Worm (Caenorhabditis elegans) whole organism, late embryonic: ENCODE measurements around the gene F54E2.1.

Source experiments
- C38D4.7 ChIP-seq: fragments of 200-800 bp; sonication (Bioruptor generic); optimal IDR thresholded peaks from 2 replicates; lab custom pipeline; 2018; ENCODE audit warnings: mild to moderate bottlenecking, missing genetic modification characterization, moderate library complexity, missing compliant biosample characterization
- F13H6.1 ChIP-seq: sonication (generic microtip); optimal IDR thresholded peaks from 2 replicates; lab custom pipeline; 2016; ENCODE audit warnings: missing genetic modification characterization, missing compliant biosample characterization
- K02D7.2 ChIP-seq: sonication (generic microtip); optimal IDR thresholded peaks from 2 replicates; lab custom pipeline; 2017; ENCODE audit warnings: mild to moderate bottlenecking, missing genetic modification characterization, missing compliant biosample characterization
- T23F11.4 ChIP-seq: fragments of 200-800 bp; sonication (Bioruptor generic); optimal IDR thresholded peaks from 2 replicates; lab custom pipeline; 2018; ENCODE audit warnings: mild to moderate bottlenecking, missing genetic modification characterization, missing compliant biosample characterization
- Y22D7AL.16 ChIP-seq: sonication (generic microtip); optimal IDR thresholded peaks from 2 replicates; lab custom pipeline; 2016; ENCODE audit warnings: missing genetic modification characterization, missing compliant biosample characterization
- ahr-1 ChIP-seq: sonication (generic microtip); optimal IDR thresholded peaks from 2 replicates; lab custom pipeline; 2016; ENCODE audit warnings: missing genetic modification characterization, missing compliant biosample characterization
- ceh-14 ChIP-seq: sonication (generic microtip); optimal IDR thresholded peaks from 2 replicates; lab custom pipeline; 2016; ENCODE audit warnings: missing genotype, missing genetic modification characterization, missing compliant biosample characterization
- ceh-18 ChIP-seq: sonication (generic microtip); optimal IDR thresholded peaks from 2 replicates; lab custom pipeline; 2016; ENCODE audit warnings: missing genetic modification characterization, missing compliant biosample characterization
- ceh-2 ChIP-seq: sonication (generic microtip); optimal IDR thresholded peaks from 2 replicates; lab custom pipeline; 2016; ENCODE audit warnings: missing genotype, missing genetic modification characterization, missing compliant biosample characterization
- ceh-34 ChIP-seq: sonication (generic microtip); optimal IDR thresholded peaks from 2 replicates; lab custom pipeline; 2016; ENCODE audit warnings: mild to moderate bottlenecking, missing genetic modification characterization, missing compliant biosample characterization
- ceh-48 ChIP-seq: sonication (generic microtip); optimal IDR thresholded peaks from 2 replicates; lab custom pipeline; 2016; ENCODE audit warnings: missing genetic modification characterization, inconsistent platforms, missing compliant biosample characterization
- che-1 ChIP-seq: sonication (generic microtip); optimal IDR thresholded peaks from 2 replicates; lab custom pipeline; 2016; ENCODE audit warnings: mild to moderate bottlenecking, missing genetic modification characterization, missing compliant biosample characterization
- dmd-4 ChIP-seq: sonication (generic microtip); optimal IDR thresholded peaks from 2 replicates; lab custom pipeline; 2016; ENCODE audit warnings: borderline replicate concordance, missing genetic modification characterization, missing compliant biosample characterization
- dve-1 ChIP-seq: sonication (generic microtip); optimal IDR thresholded peaks from 2 replicates; lab custom pipeline; 2017; ENCODE audit warnings: antibody characterized with exemption, mild to moderate bottlenecking, missing genetic modification characterization, missing compliant biosample characterization
- elt-2 ChIP-seq: sonication (generic microtip); optimal IDR thresholded peaks from 2 replicates; lab custom pipeline; 2016; ENCODE audit warnings: missing genetic modification reagents, missing genetic modification characterization, missing compliant biosample characterization
- elt-4 ChIP-seq: sonication (generic microtip); optimal IDR thresholded peaks from 2 replicates; lab custom pipeline; 2016; ENCODE audit warnings: missing genetic modification characterization, missing compliant biosample characterization
- eyg-1 ChIP-seq: sonication (generic microtip); optimal IDR thresholded peaks from 2 replicates; lab custom pipeline; 2016; ENCODE audit warnings: missing genotype, missing genetic modification characterization, missing compliant biosample characterization
- fkh-6 ChIP-seq: sonication (generic microtip); optimal IDR thresholded peaks from 2 replicates; lab custom pipeline; 2016; ENCODE audit warnings: missing genetic modification characterization, missing compliant biosample characterization
- hlh-13 ChIP-seq: fragments of 200-800 bp; sonication (Bioruptor generic); optimal IDR thresholded peaks from 2 replicates; lab custom pipeline; 2018; ENCODE audit warnings: mild to moderate bottlenecking, missing genetic modification characterization, missing compliant biosample characterization
- hlh-15 ChIP-seq: sonication (generic microtip); optimal IDR thresholded peaks from 2 replicates; lab custom pipeline; 2016; ENCODE audit warnings: missing genetic modification characterization, missing compliant biosample characterization
- hlh-30 ChIP-seq: sonication (generic microtip); optimal IDR thresholded peaks from 2 replicates; lab custom pipeline; 2017; ENCODE audit warnings: antibody characterized with exemption, missing genetic modification characterization, missing compliant biosample characterization; ENCODE audit not compliant: insufficient read depth
- hlh-6 ChIP-seq: sonication (generic microtip); optimal IDR thresholded peaks from 2 replicates; lab custom pipeline; 2016; ENCODE audit warnings: missing genotype, missing genetic modification characterization, missing compliant biosample characterization
- mec-3 ChIP-seq: sonication (generic microtip); optimal IDR thresholded peaks from 2 replicates; lab custom pipeline; 2016; ENCODE audit warnings: borderline replicate concordance, missing genetic modification characterization, missing compliant biosample characterization
- npax-4 ChIP-seq: sonication (generic microtip); optimal IDR thresholded peaks from 2 replicates; lab custom pipeline; 2016; ENCODE audit warnings: missing genetic modification characterization, missing compliant biosample characterization
- pax-1 ChIP-seq: fragments of 150-350 bp; optimal IDR thresholded peaks from 2 replicates; lab custom pipeline; 2014; ENCODE audit warnings: missing biosample characterization, missing genetic modification characterization
- pros-1 ChIP-seq: fragments of 150-350 bp; optimal IDR thresholded peaks from 2 replicates; lab custom pipeline; 2014; ENCODE audit warnings: missing biosample characterization, missing genetic modification reagents, missing genetic modification characterization
- sdc-2 ChIP-seq: sonication (generic microtip); optimal IDR thresholded peaks from 2 replicates; lab custom pipeline; 2016; ENCODE audit warnings: missing genotype, missing genetic modification characterization, missing compliant biosample characterization
- sox-2 ChIP-seq: fragments of 200-800 bp; sonication (Bioruptor generic); IDR thresholded peaks from 2 replicates; pipeline ENCODE4 v1.3.6; 2022; ENCODE audit warnings: missing genetic modification reagents, missing genetic modification characterization, missing compliant biosample characterization
- syd-9 ChIP-seq: sonication (generic microtip); optimal IDR thresholded peaks from 2 replicates; lab custom pipeline; 2016; ENCODE audit warnings: mild to moderate bottlenecking, missing genetic modification characterization, moderate library complexity, missing compliant biosample characterization
- unc-3 ChIP-seq, 2 experiments: fragments of 200-800 bp in 1 of 2; sonication (Bioruptor generic) in 1 of 2; sonication (generic microtip) in 1 of 2; conservative IDR thresholded peaks in 1 of 2; optimal IDR thresholded peaks in 1 of 2; 2 replicates each; pipeline versions ENCODE4 v1.3.6 to Lab custom; 2016 to 2022; ENCODE audit warnings: missing compliant biosample characterization in 2 of 2, missing genetic modification characterization in 2 of 2, missing genetic modification reagents in 1 of 2
- unc-42 ChIP-seq: sonication (generic microtip); optimal IDR thresholded peaks from 2 replicates; lab custom pipeline; 2016; ENCODE audit warnings: missing genotype, missing genetic modification characterization, missing compliant biosample characterization
- unc-55 ChIP-seq: sonication (generic microtip); optimal IDR thresholded peaks from 2 replicates; lab custom pipeline; 2017; ENCODE audit warnings: missing biosample characterization, missing genetic modification reagents, missing genetic modification characterization
- unc-86 ChIP-seq: sonication (generic microtip); optimal IDR thresholded peaks from 2 replicates; lab custom pipeline; 2016; ENCODE audit warnings: missing genetic modification characterization, missing compliant biosample characterization
- zip-5 ChIP-seq: sonication (generic microtip); optimal IDR thresholded peaks from 2 replicates; lab custom pipeline; 2016; ENCODE audit warnings: missing genetic modification characterization, missing compliant biosample characterization

F54E2.1 gene

DNA sequence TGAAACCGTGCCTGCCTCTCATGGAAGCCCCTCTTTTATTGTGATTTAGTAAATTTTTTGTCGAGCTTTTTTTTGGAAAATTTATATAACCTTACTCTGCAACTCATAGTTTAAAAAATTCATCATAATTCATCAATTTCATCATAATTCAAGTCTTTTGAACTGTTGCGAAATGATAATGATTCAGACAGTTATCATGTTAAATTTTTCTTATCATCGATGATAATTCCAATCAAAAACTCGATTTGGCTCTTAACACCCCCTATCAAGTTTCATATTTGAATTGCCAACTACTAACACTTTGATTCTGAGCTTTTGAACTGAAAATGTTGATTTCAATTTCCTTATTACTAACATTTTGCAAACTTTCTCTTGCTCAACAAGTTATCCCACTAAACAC is at the start of gene F54E2.1:
F54E2.1 (plus strand) TSS at position 235 of the 400 bp plus-strand sequence.
- TF ChIP-seq ceh-34 (no peak), elt-2 (tag; lab: Kevin White, UChicago) (peak; percentile 45)

DNA sequence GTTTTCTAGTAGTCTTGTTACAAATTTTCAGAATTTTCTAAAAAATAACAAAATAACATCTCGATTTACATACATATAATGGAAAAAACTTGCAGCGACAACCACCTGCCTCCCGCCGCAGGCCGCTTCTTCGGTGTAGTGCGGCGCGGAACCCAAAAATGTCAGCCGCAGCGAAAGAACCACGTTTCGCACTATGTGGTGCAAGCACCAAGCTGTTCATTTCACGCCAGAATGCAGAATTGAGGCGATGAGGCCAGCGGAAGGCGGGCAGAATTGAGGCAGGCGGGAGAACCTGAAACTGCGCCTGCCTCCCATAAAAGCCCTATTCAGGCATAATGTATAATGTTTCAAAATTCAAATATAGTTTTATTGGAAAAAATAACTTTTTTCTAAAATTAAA is 48.7 kb upstream of the F54E2.1 start:
- TF ChIP-seq K02D7.2 (tag; lab: Kevin White, UChicago) (no peak), F13H6.1 (no peak), elt-4 (tag; lab: Kevin White, UChicago) (no peak), fkh-6 (tag; lab: Kevin White, UChicago) (no peak), sdc-2 (no peak), pros-1 (tag; lab: Kevin White, UChicago) (no peak), che-1 (no peak), ahr-1 (tag; lab: Kevin White, UChicago) (no peak), ceh-48 (no peak), ceh-2 (tag; lab: Kevin White, UChicago) (no peak), hlh-30 (tag; lab: Kevin White, UChicago) (no peak), dve-1 (tag; lab: Kevin White, UChicago) (no peak), T23F11.4 (GFP tag; lab: Kevin White, UChicago) (no peak), eyg-1 (no peak), unc-42 (no peak), ceh-14 (tag; lab: Kevin White, UChicago) (no peak)

DNA sequence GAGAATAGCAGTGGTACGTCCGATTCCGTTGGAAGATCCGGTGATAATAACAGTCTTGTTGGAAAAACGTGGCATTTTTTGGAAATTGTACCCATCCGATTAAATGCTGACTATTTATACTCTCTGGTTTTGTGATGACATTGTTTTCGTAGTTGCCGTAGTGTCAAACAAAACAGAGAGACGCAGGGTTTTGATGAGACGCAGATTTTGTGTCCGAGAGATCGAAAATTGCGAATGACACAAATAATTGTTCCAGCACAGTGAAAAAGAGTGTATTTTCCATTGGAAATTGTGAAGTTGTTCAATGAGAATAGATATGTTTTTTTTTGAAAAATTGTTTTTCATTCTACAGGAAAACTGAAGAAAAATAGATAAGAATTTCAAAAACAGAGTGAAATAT is 47.1 kb upstream of the F54E2.1 start, which contains the start of gene R05D8.7:
R05D8.7 (minus strand) TSS at position 104 of the 400 bp plus-strand sequence.
- TF ChIP-seq ceh-18 (tag; lab: Kevin White, UChicago) = no peak
- TF ChIP-seq eyg-1 = no peak
- no peak for TF ChIP-seq unc-3 (GFP tag; conservative IDR thresholded peaks at IDR 0.05; lab: Robert Waterston, UW)
- no peak for TF ChIP-seq unc-3 (tag; optimal IDR thresholded peaks at IDR 0.05; lab: Kevin White, UChicago)
- no peak for TF ChIP-seq dmd-4 (tag; lab: Kevin White, UChicago)
- no peak for TF ChIP-seq hlh-6 (tag; lab: Kevin White, UChicago)
- no peak for TF ChIP-seq unc-55 (GFP tag; lab: Kevin White, UChicago)
- no peak for TF ChIP-seq pax-1
- no peak for TF ChIP-seq hlh-13

DNA sequence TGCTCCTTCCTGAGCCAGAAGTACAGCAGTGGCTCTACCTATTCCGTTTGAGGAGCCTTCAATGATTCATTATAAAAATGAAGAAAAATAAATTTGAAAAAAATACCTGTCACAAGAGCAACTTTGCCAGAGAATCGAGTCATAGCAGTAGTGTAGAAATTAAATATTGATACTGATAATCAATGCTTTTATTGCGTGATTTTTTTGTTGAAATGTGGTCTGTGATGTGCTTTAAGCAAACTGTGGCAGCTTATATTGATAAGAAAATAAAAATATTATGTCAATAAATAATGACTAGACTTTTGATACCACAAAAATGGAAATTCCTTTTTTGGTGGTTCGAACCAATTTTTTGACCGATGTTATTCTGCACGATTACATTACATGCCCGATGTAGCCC is 45.1 kb upstream of the F54E2.1 start, which contains the start of gene dhs-14:
dhs-14 (minus strand) TSS at position 149 of the 400 bp plus-strand sequence.
- TF ChIP-seq che-1 (no peak), zip-5 (tag; lab: Kevin White, UChicago) (no peak), npax-4 (tag; lab: Kevin White, UChicago) (no peak), unc-86 (tag; lab: Kevin White, UChicago) (no peak), Y22D7AL.16 (tag; lab: Kevin White, UChicago) (no peak), C38D4.7 (GFP tag; lab: Kevin White, UChicago) (no peak), ahr-1 (tag; lab: Kevin White, UChicago) (no peak), K02D7.2 (tag; lab: Kevin White, UChicago) (no peak), dmd-4 (tag; lab: Kevin White, UChicago) (no peak), sox-2 (GFP tag; lab: Robert Waterston, UW) (no peak), hlh-15 (tag; lab: Kevin White, UChicago) (no peak), mec-3 (tag; lab: Kevin White, UChicago) (no peak)

DNA sequence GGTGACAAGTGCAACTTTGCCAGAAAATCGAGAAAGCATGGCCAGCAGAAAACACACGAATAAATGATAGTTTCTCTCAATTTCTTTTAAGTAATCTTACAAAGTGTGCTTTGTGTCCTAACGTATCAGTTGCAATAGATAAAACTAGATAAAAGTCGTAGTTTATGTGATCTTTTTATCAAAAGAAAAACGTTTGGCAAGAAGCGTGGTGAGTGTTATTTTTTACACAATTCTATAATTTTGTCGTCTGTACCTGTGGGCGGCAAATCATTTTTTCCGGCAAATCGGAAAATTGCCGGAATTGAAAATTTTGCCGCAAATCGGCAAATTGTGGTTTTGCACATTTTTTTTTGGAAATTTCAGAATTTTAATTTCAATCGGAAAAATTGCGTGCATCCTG is 42.7 kb upstream of the F54E2.1 start, which contains the start of gene R05D8.9:
R05D8.9 (minus strand) TSS at position 101 of the 400 bp plus-strand sequence.
- TF ChIP-seq F13H6.1 = no peak
- TF ChIP-seq ceh-34 = no peak
- TF ChIP-seq dve-1 (tag; lab: Kevin White, UChicago) = no peak
- TF ChIP-seq pax-1 = no peak
- TF ChIP-seq syd-9 (tag; lab: Kevin White, UChicago) = no peak
- no peak for TF ChIP-seq elt-2 (tag; lab: Kevin White, UChicago)
- TF ChIP-seq Y22D7AL.16 (tag; lab: Kevin White, UChicago) = no peak
